Worm (Caenorhabditis elegans) whole organism, L3 larva: ENCODE data around the gene sss-1.
A peak's percentile ranks its signal among the peaks of the same experiment; 100 is the strongest.
"Not testable (repeated sequence)": the region's sequence is repeated elsewhere in the genome, so short reads cannot be mapped to it uniquely, and the experiment has no call there.

Source experiments
- ZK546.5 ChIP-seq: sonication (generic microtip); optimal IDR thresholded peaks from 2 replicates; lab custom pipeline; 2017; ENCODE audit warnings: missing biosample characterization, missing genetic modification characterization
- aly-2 ChIP-seq: fragments of 150-350 bp; optimal IDR thresholded peaks from 2 replicates; lab custom pipeline; 2014; ENCODE audit warnings: missing biosample characterization, missing genetic modification characterization
- ama-1 ChIP-seq: fragments of 150-350 bp; optimal IDR thresholded peaks from 2 replicates; lab custom pipeline; 2018
- daf-12 ChIP-seq: fragments of 150-350 bp; optimal IDR thresholded peaks from 2 replicates; lab custom pipeline; 2014; ENCODE audit warnings: missing biosample characterization, missing genetic modification reagents, missing genetic modification characterization
- egl-5 ChIP-seq: fragments of 150-350 bp; optimal IDR thresholded peaks from 2 replicates; lab custom pipeline; 2017; ENCODE audit warnings: missing biosample characterization, missing genetic modification reagents, missing genetic modification characterization, inconsistent platforms
- elt-1 ChIP-seq: fragments of 150-350 bp; optimal IDR thresholded peaks from 2 replicates; lab custom pipeline; 2014; ENCODE audit warnings: missing biosample characterization, missing genetic modification characterization
- elt-2 ChIP-seq: sonication (generic microtip); optimal IDR thresholded peaks from 2 replicates; lab custom pipeline; 2016; ENCODE audit warnings: missing genetic modification reagents, mild to moderate bottlenecking, missing genetic modification characterization, missing compliant biosample characterization
- elt-3 ChIP-seq, 3 experiments: fragments of 150-350 bp in 1 of 3; sonication (generic microtip) in 2 of 3; optimal IDR thresholded peaks; 2 replicates in 2 of 3; 4 replicates in 1 of 3; lab custom pipeline; 2014 to 2017; ENCODE audit warnings: missing biosample characterization in 3 of 3, missing genetic modification characterization in 3 of 3
- eor-1 ChIP-seq, 2 experiments: fragments of 150-350 bp; optimal IDR thresholded peaks; 2 replicates each; lab custom pipeline; 2014 to 2018; ENCODE audit warnings: missing biosample characterization in 2 of 2, missing genetic modification characterization in 2 of 2
- fkh-10 ChIP-seq: sonication (generic microtip); optimal IDR thresholded peaks from 2 replicates; lab custom pipeline; 2017; ENCODE audit warnings: missing biosample characterization, missing genetic modification reagents, missing genetic modification characterization
- fkh-2 ChIP-seq: fragments of 150-350 bp; optimal IDR thresholded peaks from 2 replicates; lab custom pipeline; 2014; ENCODE audit warnings: missing biosample characterization, missing genetic modification reagents, missing genetic modification characterization
- hmg-11 ChIP-seq: sonication (generic microtip); optimal IDR thresholded peaks from 2 replicates; lab custom pipeline; 2016; ENCODE audit warnings: missing genetic modification characterization, missing compliant biosample characterization
- jun-1 ChIP-seq: fragments of 150-350 bp; optimal IDR thresholded peaks from 2 replicates; lab custom pipeline; 2014; ENCODE audit warnings: missing biosample characterization, missing genetic modification reagents, missing genetic modification characterization
- lin-15B ChIP-seq: fragments of 150-350 bp; optimal IDR thresholded peaks from 2 replicates; lab custom pipeline; 2014; ENCODE audit warnings: missing biosample characterization, missing genetic modification characterization
- lsy-12 ChIP-seq: sonication (generic microtip); optimal IDR thresholded peaks from 2 replicates; lab custom pipeline; 2016; ENCODE audit warnings: mild to moderate bottlenecking, missing genetic modification characterization, missing compliant biosample characterization
- mdl-1 ChIP-seq: fragments of 150-350 bp; optimal IDR thresholded peaks from 2 replicates; lab custom pipeline; 2014; ENCODE audit warnings: missing biosample characterization, missing genetic modification characterization
- mml-1 ChIP-seq: fragments of 150-350 bp; sonication (generic microtip); optimal IDR thresholded peaks from 3 replicates; lab custom pipeline; 2014; ENCODE audit warnings: missing biosample characterization, missing genetic modification characterization
- nfya-1 ChIP-seq: sonication (generic microtip); optimal IDR thresholded peaks from 2 replicates; lab custom pipeline; 2017; ENCODE audit warnings: missing genetic modification characterization, mild to moderate bottlenecking, missing compliant biosample characterization, antibody characterized with exemption, moderate library complexity; ENCODE audit not compliant: insufficient read depth
- nhr-11 ChIP-seq: fragments of 150-350 bp; optimal IDR thresholded peaks from 2 replicates; lab custom pipeline; 2014; ENCODE audit warnings: missing biosample characterization, missing genetic modification characterization
- nhr-23 ChIP-seq: fragments of 150-350 bp; optimal IDR thresholded peaks from 2 replicates; lab custom pipeline; 2014; ENCODE audit warnings: missing biosample characterization, missing genetic modification reagents, missing genetic modification characterization
- nhr-25 ChIP-seq: sonication (generic microtip); optimal IDR thresholded peaks from 2 replicates; lab custom pipeline; 2017; ENCODE audit warnings: missing biosample characterization, missing genetic modification characterization
- nhr-43 ChIP-seq: sonication (generic microtip); optimal IDR thresholded peaks from 2 replicates; lab custom pipeline; 2016; ENCODE audit warnings: mild to moderate bottlenecking, missing genetic modification characterization, missing compliant biosample characterization; ENCODE audit not compliant: poor library complexity, severe bottlenecking
- pha-4 ChIP-seq: fragments of 150-350 bp; optimal IDR thresholded peaks from 2 replicates; lab custom pipeline; 2014; ENCODE audit warnings: missing biosample characterization, missing genetic modification reagents, missing genetic modification characterization
- pqm-1 ChIP-seq: fragments of 150-350 bp; optimal IDR thresholded peaks from 2 replicates; lab custom pipeline; 2017; ENCODE audit warnings: missing biosample characterization, missing genetic modification characterization, inconsistent platforms
- skn-1 ChIP-seq: fragments of 150-350 bp; optimal IDR thresholded peaks from 2 replicates; lab custom pipeline; 2014; ENCODE audit warnings: missing biosample characterization, missing genetic modification characterization
- snpc-4 ChIP-seq: fragments of 150-350 bp; optimal IDR thresholded peaks from 2 replicates; lab custom pipeline; 2014; ENCODE audit warnings: missing biosample characterization, missing genetic modification characterization
- tbx-2 ChIP-seq: sonication (generic microtip); optimal IDR thresholded peaks from 2 replicates; lab custom pipeline; 2016; ENCODE audit warnings: mild to moderate bottlenecking, missing genetic modification characterization, missing compliant biosample characterization
- unc-39 ChIP-seq: sonication (generic microtip); optimal IDR thresholded peaks from 4 replicates; lab custom pipeline; 2017; ENCODE audit warnings: missing biosample characterization, missing genetic modification characterization
- unc-62 ChIP-seq: fragments of 150-350 bp; sonication (generic microtip); optimal IDR thresholded peaks from 4 replicates; lab custom pipeline; 2014; ENCODE audit warnings: missing biosample characterization, missing genetic modification reagents, missing genetic modification characterization
- ztf-11 ChIP-seq: fragments of 150-350 bp; optimal IDR thresholded peaks from 2 replicates; lab custom pipeline; 2014; ENCODE audit warnings: missing biosample characterization, missing genetic modification characterization

Gene sss-1

DNA sequence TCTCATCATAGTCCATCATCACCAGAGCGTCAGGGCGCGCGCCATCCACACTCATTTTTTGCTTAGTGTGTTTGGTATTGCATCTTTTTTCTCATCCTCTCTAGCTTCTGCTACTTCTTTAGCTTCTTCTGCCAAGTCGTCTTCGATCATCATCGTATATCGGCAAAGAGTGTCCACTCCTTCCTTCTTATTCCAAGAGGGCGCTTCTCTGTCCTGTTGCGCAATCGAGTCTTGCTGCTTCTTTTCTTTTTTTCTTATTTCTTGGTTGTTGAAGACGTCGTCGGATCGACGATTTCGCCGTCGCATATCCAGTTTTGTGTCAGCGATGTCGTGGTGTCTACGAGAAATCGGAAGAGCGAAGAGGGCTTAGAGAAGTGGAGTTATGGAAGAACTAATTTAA, 19.5 kb upstream of the sss-1 start:
- TF ChIP-seq ztf-11 (tag; lab: Kevin White, UChicago), result no peak
- TF ChIP-seq nhr-23 (tag; lab: Kevin White, UChicago), result peak; percentile 10
- TF ChIP-seq nhr-25 (tag; lab: Kevin White, UChicago), result peak; percentile 55
- TF ChIP-seq nhr-43, result peak; percentile 4
- no peak for TF ChIP-seq fkh-2 (tag; lab: Kevin White, UChicago)
- TF ChIP-seq snpc-4 (tag; lab: Kevin White, UChicago), result no peak
- TF ChIP-seq unc-62, result no peak
- TF ChIP-seq pqm-1, result no peak
- no peak for TF ChIP-seq unc-39

DNA sequence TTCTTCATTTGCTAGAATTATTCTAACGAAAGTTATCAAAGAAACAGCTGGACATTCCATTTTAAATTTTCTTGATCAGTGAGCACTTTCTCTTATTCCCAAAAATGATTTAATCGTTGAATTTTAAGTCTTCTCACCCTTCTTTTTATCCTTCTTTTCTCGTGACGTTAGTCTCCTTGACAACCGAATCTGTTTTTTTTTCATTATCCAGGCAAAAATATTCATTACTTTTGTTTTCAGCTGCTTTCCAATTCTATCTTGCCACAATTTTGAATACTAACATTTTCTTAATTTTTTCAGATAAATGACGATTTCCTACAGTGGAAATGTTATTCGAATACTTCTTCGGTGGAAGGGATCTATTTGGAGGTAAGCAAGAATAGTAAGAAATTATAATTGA, 10.1 kb upstream of the sss-1 start, which contains the start of gene best-13:
best-13 (plus strand) TSS at position 301 of the 400 bp plus-strand sequence.
- TF ChIP-seq mml-1 (tag; lab: Kevin White, UChicago) (no peak), fkh-2 (tag; lab: Kevin White, UChicago) (no peak)

DNA sequence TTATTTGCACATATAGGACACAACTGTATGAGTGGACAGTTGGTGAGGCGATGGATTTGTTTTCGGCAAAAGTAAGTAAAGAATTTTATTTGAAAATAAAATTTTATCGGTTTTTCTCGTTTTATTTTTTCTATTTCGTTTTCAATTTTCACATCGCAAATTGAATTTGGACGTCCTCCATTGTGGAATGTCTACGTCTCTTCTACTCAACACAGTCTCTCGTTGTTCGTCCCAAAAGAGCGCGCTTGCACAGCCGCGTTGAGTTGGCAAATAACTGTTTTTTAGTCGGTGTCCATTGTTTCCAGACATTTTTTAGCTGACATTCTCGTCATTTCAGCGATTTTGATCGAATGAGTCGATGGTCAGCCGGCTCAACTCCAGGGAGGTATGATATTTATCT, 5.7 kb upstream of the sss-1 start:
- TF ChIP-seq nhr-11 (tag; lab: Kevin White, UChicago) (no peak), hmg-11 (tag; lab: Kevin White, UChicago) (peak; percentile 7), lsy-12 (tag; lab: Kevin White, UChicago) (no peak), unc-62 (no peak), eor-1 (tag; optimal IDR thresholded peaks at IDR 0.05; lab: Kevin White, UChicago) (no peak), tbx-2 (tag; lab: Kevin White, UChicago) (no peak), unc-39 (no peak), egl-5 (tag; lab: Kevin White, UChicago) (no peak), snpc-4 (tag; lab: Kevin White, UChicago) (no peak), fkh-10 (GFP tag; lab: Kevin White, UChicago) (no peak), lin-15B (peak; percentile 31), elt-1 (tag; lab: Kevin White, UChicago) (no peak), jun-1 (tag; lab: Kevin White, UChicago) (no peak), pha-4 (peak; percentile 34), daf-12 (tag; lab: Kevin White, UChicago) (no peak), ama-1 (lab: Kevin White, UChicago) (no peak), nhr-23 (tag; lab: Kevin White, UChicago) (no peak), skn-1 (tag; lab: Kevin White, UChicago) (no peak), nhr-43 (no peak), ZK546.5 (no peak), aly-2 (tag; lab: Kevin White, UChicago) (no peak), mml-1 (tag; lab: Kevin White, UChicago) (no peak), elt-3 (tag; optimal IDR thresholded peaks at IDR 0.05; lab: Kevin White, UChicago) (no peak)

DNA sequence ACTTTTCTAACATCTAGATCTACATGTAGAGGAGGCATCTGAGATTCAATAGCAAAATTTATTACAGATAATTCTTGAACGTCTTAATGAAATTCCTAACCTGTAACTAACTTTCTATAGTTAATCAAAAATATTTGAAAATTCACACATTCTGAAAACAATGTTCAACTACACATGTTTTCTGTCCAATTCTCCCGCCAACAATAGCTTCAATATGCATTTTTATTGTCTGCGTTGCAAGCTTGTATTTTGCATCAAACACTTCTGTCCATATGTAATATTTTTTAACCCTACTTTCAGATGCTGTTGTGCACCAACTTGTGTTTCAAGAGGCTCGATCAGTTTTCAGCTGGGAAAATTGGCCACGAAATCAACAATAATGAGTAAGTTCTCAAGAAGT, 5.2 kb upstream of the sss-1 start, which contains the start of gene tbc-3:
tbc-3 (plus strand) TSS at position 301 of the 400 bp plus-strand sequence.
- no peak for TF ChIP-seq nhr-25 (tag; lab: Kevin White, UChicago)

DNA sequence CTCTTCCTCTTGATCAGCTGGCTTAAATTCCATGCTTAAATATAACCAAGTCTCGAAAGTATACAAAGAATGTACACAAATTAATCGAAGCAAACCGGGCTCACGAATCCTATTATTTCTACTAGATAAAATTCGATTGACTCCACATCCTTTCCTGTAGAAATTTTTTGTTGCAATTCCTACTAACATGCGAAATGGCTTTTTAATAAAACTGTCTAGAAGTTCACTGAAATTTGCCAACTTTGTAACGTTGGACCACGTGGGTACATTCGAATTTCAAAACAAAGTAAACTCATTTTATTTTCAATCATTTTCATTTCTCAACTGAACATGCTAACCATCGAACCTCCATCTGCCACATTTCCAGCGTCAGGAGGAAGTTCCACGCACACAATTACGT, 1.5 kb upstream of the sss-1 start, which contains the start of gene ssp-32:
ssp-32 (plus strand) TSS at position 301 of the 400 bp plus-strand sequence.
- TF ChIP-seq skn-1 (tag; lab: Kevin White, UChicago), result no peak
- TF ChIP-seq mdl-1, result no peak
- no peak for TF ChIP-seq nhr-25 (tag; lab: Kevin White, UChicago)
- TF ChIP-seq elt-2 (tag; lab: Kevin White, UChicago), result no peak
- no peak for TF ChIP-seq eor-1 (tag; optimal IDR thresholded peaks at IDR 0.05; lab: Kevin White, UChicago)
- TF ChIP-seq lin-15B, result no peak
- TF ChIP-seq snpc-4 (tag; lab: Kevin White, UChicago), result no peak
- TF ChIP-seq pha-4, result no peak
- TF ChIP-seq tbx-2 (tag; lab: Kevin White, UChicago), result no peak
- no peak for TF ChIP-seq nfya-1 (tag; lab: Kevin White, UChicago)
- no peak for TF ChIP-seq egl-5 (tag; lab: Kevin White, UChicago)
- no peak for TF ChIP-seq daf-12 (tag; lab: Kevin White, UChicago)
- TF ChIP-seq nhr-11 (tag; lab: Kevin White, UChicago), result no peak

DNA sequence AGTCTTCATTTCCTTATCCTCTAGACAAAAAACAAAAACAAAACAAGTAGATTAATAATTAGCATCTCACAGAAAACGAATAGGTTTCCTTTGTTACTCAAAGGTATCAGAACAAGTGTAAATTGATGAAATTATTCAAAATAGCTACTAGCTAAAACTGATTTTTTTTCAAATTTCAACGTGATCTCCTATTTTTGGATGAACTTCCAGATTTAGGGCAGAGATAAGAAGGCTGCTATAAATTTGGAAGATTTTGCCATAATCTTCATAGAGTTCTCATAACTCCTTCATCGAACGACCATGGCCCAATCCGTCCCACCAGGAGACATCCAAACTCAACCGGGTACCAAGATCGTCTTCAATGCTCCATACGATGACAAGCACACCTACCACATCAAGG, 782 bp upstream of the sss-1 start, which contains the start of gene msp-77:
msp-77 (plus strand) TSS at position 301 of the 400 bp plus-strand sequence.
- TF ChIP-seq ZK546.5; jun-1 (tag; lab: Kevin White, UChicago); nhr-25 (tag; lab: Kevin White, UChicago): not testable (repeated sequence)
- TF ChIP-seq, all 47 proteins: peak for 0; not testable (repeated sequence) for 47
